Worm (Caenorhabditis elegans): ENCODE results near the gene C06H2.7.

C06H2.7 gene

DNA sequence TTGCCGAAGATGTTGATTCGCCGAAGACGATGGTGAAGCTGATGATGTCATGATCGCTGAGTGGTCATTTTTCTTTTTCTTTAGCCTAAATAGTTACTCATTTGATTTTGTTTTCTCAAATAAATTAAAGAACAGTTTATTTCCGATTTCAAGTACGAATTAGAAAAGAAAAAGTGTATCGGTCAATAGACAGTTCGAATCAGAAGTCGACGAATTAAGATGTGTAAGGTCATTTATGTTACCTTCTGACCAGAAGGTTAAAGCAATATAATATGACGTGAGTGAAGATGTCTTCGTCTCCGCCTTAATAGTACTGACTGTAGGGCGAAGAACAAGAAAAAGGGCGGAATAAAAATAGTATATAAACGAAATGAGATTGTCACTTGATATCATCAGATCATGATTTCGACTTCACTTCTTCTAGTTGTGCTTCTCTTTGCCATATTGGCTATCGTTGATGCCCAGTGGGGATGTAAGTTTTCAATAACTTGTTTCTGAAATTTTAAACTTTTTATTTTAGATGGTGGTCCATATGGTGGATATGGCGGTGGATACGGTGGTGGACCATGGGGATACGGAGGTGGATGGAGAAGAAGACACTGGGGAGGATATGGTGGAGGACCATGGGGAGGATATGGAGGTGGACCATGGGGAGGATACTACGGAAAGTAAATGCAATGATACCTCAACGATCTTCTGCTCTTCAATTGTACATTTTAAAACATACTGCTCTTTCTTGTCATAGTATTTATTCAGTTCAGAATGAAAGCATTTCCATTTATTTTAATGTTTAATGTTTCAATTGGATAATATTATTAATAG lies 2.6 kb upstream of the C06H2.7 start, which contains the start of the genes T19C4.24 and nlp-33:
TSS of gene T19C4.24 (minus strand) at position 51 of the 822 bp plus-strand sequence.
TSS of gene nlp-33 (plus strand) at position 389 of the 822 bp plus-strand sequence.
- TF ChIP-seq tab-1 (GFP tag; IDR thresholded peaks at IDR 0.05) (no peak), ref-1 (GFP tag; conservative IDR thresholded peaks at IDR 0.05) (no peak), flt-1 (GFP tag; IDR thresholded peaks at IDR 0.05) (no peak), med-1 (GFP tag; optimal IDR thresholded peaks at IDR 0.05; ENCODE audit: insufficient read depth) (no peak), ztf-23 (GFP tag; IDR thresholded peaks at IDR 0.05) (no peak), ztf-29 (GFP tag; IDR thresholded peaks at IDR 0.05) (no peak), T22C8.4 (GFP tag; IDR thresholded peaks at IDR 0.05) (no peak), klf-2 (GFP tag; conservative IDR thresholded peaks at IDR 0.05) (no peak), cog-1 (tag; optimal IDR thresholded peaks at IDR 0.05) (no peak)

DNA sequence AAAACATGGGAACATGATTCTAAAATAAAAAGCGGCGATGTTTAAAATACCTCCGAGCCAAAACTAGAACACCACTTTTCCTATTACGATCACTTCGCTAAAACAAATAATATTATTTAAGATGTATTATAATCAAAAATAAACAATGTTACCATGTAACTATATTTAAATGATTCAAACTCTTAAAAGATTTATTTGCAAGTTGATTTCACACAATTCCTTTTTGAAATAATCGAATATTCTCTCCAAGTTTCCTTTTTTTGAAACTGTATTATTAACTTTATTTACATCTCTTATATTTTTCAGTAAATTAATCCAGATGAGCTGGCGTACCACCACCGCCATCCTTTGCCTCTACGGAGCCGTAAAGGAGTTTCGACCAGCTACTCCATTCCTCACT lies 3.4 kb downstream of the C06H2.7 start, which contains the start of gene folt-1:
TSS of gene folt-1 (plus strand) at position 301 of the 400 bp plus-strand sequence.
- no peak for TF ChIP-seq T22C8.4 (GFP tag; IDR thresholded peaks at IDR 0.05)
- TF ChIP-seq cog-1 (tag; optimal IDR thresholded peaks at IDR 0.05) = no peak
- TF ChIP-seq med-1 (GFP tag; optimal IDR thresholded peaks at IDR 0.05; ENCODE audit: insufficient read depth) = no peak
- TF ChIP-seq ztf-23 (GFP tag; IDR thresholded peaks at IDR 0.05) = no peak
- TF ChIP-seq flt-1 (GFP tag; IDR thresholded peaks at IDR 0.05) = no peak
- TF ChIP-seq klf-2 (GFP tag; conservative IDR thresholded peaks at IDR 0.05) = no peak
- no peak for TF ChIP-seq ztf-29 (GFP tag; IDR thresholded peaks at IDR 0.05)
- no peak for TF ChIP-seq ref-1 (GFP tag; conservative IDR thresholded peaks at IDR 0.05)
- no peak for TF ChIP-seq tab-1 (GFP tag; IDR thresholded peaks at IDR 0.05)

- TF ChIP-seq T22C8.4 (GFP tag; IDR thresholded peaks at IDR 0.05) = no peak
- TF ChIP-seq med-1 (GFP tag; optimal IDR thresholded peaks at IDR 0.05; ENCODE audit: insufficient read depth) = no peak
- TF ChIP-seq klf-2 (GFP tag; conservative IDR thresholded peaks at IDR 0.05) = no peak
- TF ChIP-seq tab-1 (GFP tag; IDR thresholded peaks at IDR 0.05) = no peak
- TF ChIP-seq ref-1 (GFP tag; conservative IDR thresholded peaks at IDR 0.05) = no peak
- TF ChIP-seq cog-1 (tag; optimal IDR thresholded peaks at IDR 0.05) = no peak
- TF ChIP-seq flt-1 (GFP tag; IDR thresholded peaks at IDR 0.05) = no peak
- no peak for TF ChIP-seq ztf-29 (GFP tag; IDR thresholded peaks at IDR 0.05)
- TF ChIP-seq ztf-23 (GFP tag; IDR thresholded peaks at IDR 0.05) = no peak
Measured at ce11 chrV:11140326-11140725, 4.3 kb downstream of the C06H2.7 start.

ce11 chrV:11134296-11134695 lies 10.3 kb downstream of the C06H2.7 start, which contains the start of gene glb-3:
glb-3 (plus strand) TSS chrV:11134596.
- TF ChIP-seq med-1 (GFP tag; optimal IDR thresholded peaks at IDR 0.05; ENCODE audit: insufficient read depth) (no peak), tab-1 (GFP tag; IDR thresholded peaks at IDR 0.05) (no peak), T22C8.4 (GFP tag; IDR thresholded peaks at IDR 0.05) (no peak), flt-1 (GFP tag; IDR thresholded peaks at IDR 0.05) (no peak)

DNA sequence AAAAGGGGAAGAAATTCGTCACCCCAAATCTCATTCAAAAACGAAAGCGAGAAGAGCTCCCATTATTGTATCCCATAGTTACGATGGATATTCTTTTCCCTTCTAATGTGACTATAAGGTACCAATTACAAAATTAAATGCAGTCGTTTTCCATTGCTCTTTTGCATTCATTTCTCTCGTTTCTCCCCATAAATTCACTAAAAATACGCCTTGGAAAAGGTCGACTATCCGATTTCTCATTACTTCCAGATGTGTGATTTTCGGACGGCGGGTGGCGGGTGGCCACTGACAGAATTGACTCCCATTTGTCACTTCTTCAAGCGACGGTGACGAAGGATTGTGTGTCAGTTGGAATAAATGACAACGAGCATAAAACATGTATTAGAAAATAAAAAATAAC lies 11.1 kb downstream of the C06H2.7 start:
- TF ChIP-seq tab-1 (GFP tag; IDR thresholded peaks at IDR 0.05) (no peak), cog-1 (tag; optimal IDR thresholded peaks at IDR 0.05) (no peak), med-1 (GFP tag; optimal IDR thresholded peaks at IDR 0.05; ENCODE audit: insufficient read depth) (no peak), ztf-29 (GFP tag; IDR thresholded peaks at IDR 0.05) (no peak), klf-2 (GFP tag; conservative IDR thresholded peaks at IDR 0.05) (no peak), T22C8.4 (GFP tag; IDR thresholded peaks at IDR 0.05) (no peak), flt-1 (GFP tag; IDR thresholded peaks at IDR 0.05) (no peak), ref-1 (GFP tag; conservative IDR thresholded peaks at IDR 0.05) (no peak), ztf-23 (GFP tag; IDR thresholded peaks at IDR 0.05) (no peak)

ce11 chrV:11131801-11132200 lies 12.8 kb downstream of the C06H2.7 start:
- TF ChIP-seq T22C8.4 (GFP tag; IDR thresholded peaks at IDR 0.05) (no peak), cog-1 (tag; optimal IDR thresholded peaks at IDR 0.05) (no peak), ztf-23 (GFP tag; IDR thresholded peaks at IDR 0.05) (no peak)

- TF ChIP-seq T22C8.4 (GFP tag; IDR thresholded peaks at IDR 0.05) (no peak), flt-1 (GFP tag; IDR thresholded peaks at IDR 0.05) (no peak)
Measured at ce11 chrV:11127197-11127596, 17.4 kb downstream of the C06H2.7 start, which contains the start of gene jmjd-5. jmjd-5 (plus strand) TSS chrV:11127497.

- no peak for TF ChIP-seq ztf-29 (GFP tag; IDR thresholded peaks at IDR 0.05)
- no peak for TF ChIP-seq ref-1 (GFP tag; conservative IDR thresholded peaks at IDR 0.05)
- no peak for TF ChIP-seq ztf-23 (GFP tag; IDR thresholded peaks at IDR 0.05)
- no peak for TF ChIP-seq med-1 (GFP tag; optimal IDR thresholded peaks at IDR 0.05; ENCODE audit: insufficient read depth)
- TF ChIP-seq flt-1 (GFP tag; IDR thresholded peaks at IDR 0.05) = no peak
- no peak for TF ChIP-seq T22C8.4 (GFP tag; IDR thresholded peaks at IDR 0.05)
- no peak for TF ChIP-seq cog-1 (tag; optimal IDR thresholded peaks at IDR 0.05)
- no peak for TF ChIP-seq klf-2 (GFP tag; conservative IDR thresholded peaks at IDR 0.05)
- no peak for TF ChIP-seq tab-1 (GFP tag; IDR thresholded peaks at IDR 0.05)
Measured at ce11 chrV:11124922-11125321, 19.7 kb downstream of the C06H2.7 start, which contains the start of gene C06H2.2. C06H2.2 (plus strand) TSS chrV:11125222.

DNA sequence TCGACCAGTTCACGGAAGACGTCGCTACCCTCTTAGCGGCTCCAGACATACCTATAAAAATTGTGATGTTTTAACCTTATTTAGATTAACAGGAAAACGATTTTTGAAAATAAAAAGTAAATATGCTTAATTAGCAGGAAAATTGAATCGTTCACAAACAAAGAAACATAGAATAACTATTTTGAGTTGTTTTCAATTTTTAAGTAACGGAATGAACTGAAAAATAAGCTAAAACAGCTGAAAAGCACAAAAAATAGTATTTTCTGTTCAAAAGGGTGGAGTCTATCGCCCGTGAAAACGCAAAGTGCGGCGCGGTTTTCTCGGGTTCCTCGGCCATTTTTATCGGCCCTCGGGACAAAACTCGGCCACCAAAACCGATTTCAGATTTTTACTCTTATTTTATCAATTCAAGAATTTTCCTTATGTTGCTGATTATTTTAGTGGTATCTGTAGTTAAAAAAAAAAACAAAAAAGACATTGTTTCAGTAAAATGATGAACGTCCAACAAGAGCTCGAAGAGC lies 20.7 kb downstream of the C06H2.7 start, which contains the start of the genes atp-5 and lmtr-3:
TSS of gene atp-5 (minus strand) at position 51 of the 521 bp plus-strand sequence.
TSS of gene lmtr-3 (plus strand) at position 370 of the 521 bp plus-strand sequence.
- TF ChIP-seq T22C8.4 (GFP tag; IDR thresholded peaks at IDR 0.05) (peak; percentile 57; the same call in 1 of the 2 replicates), tab-1 (GFP tag; IDR thresholded peaks at IDR 0.05) (no peak), flt-1 (GFP tag; IDR thresholded peaks at IDR 0.05) (peak; percentile 60), ztf-29 (GFP tag; IDR thresholded peaks at IDR 0.05) (no peak), cog-1 (tag; optimal IDR thresholded peaks at IDR 0.05) (peak; percentile 34), ref-1 (GFP tag; conservative IDR thresholded peaks at IDR 0.05) (no peak), ztf-23 (GFP tag; IDR thresholded peaks at IDR 0.05) (peak; percentile 76)
